Fruit fly (Drosophila melanogaster) whole organism, embryonic: ENCODE data around the gene CG8958.

Experiments used
- Aef1 ChIP-seq: fragments of 200-800 bp; sonication (Bioruptor generic); IDR thresholded peaks from 3 replicates; pipeline ENCODE4 v1.3.6; 2022; ENCODE audit warnings: missing biosample characterization, missing genetic modification characterization
- CG10321 ChIP-seq: fragments of 200-800 bp; sonication (Bioruptor generic); IDR thresholded peaks from 2 replicates; pipeline ENCODE4 v1.3.6; 2022; ENCODE audit warnings: missing biosample characterization, missing genetic modification characterization
- CG10654 ChIP-seq: fragments of 200-800 bp; sonication (Bioruptor generic); optimal IDR thresholded peaks from 2 replicates; lab custom pipeline; 2016; ENCODE audit warnings: missing biosample characterization, missing genetic modification characterization
- CG11247 ChIP-seq: fragments of 200-800 bp; sonication (Bioruptor generic); IDR thresholded peaks from 2 replicates; pipeline ENCODE4 v1.3.6; 2022; ENCODE audit warnings: missing biosample characterization, missing genetic modification characterization
- CG12659 ChIP-seq: fragments of 200-800 bp; sonication (Bioruptor generic); optimal IDR thresholded peaks from 3 replicates; lab custom pipeline; 2017; ENCODE audit warnings: mild to moderate bottlenecking, missing biosample characterization, missing genetic modification reagents, missing genetic modification characterization
- CG14441 ChIP-seq: fragments of 200-800 bp; sonication (Bioruptor generic); IDR thresholded peaks from 2 replicates; pipeline ENCODE4 v1.3.6; 2022; ENCODE audit warnings: missing biosample characterization, missing genetic modification characterization
- CG15269 ChIP-seq: fragments of 200-800 bp; sonication (Bioruptor generic); optimal IDR thresholded peaks from 2 replicates; lab custom pipeline; 2018; ENCODE audit warnings: missing biosample characterization, mild to moderate bottlenecking, missing genetic modification characterization, moderate library complexity
- CG1529 ChIP-seq: fragments of 200-800 bp; sonication (Bioruptor generic); optimal IDR thresholded peaks from 3 replicates; lab custom pipeline; 2018; ENCODE audit warnings: missing biosample characterization, missing genetic modification characterization
- CG17829 ChIP-seq: fragments of 200-800 bp; optimal IDR thresholded peaks from 2 replicates; lab custom pipeline; 2019; ENCODE audit warnings: missing biosample characterization, mild to moderate bottlenecking, missing genetic modification characterization, moderate library complexity
- CG1832 ChIP-seq: fragments of 200-800 bp; sonication (Bioruptor generic); optimal IDR thresholded peaks from 2 replicates; lab custom pipeline; 2017; ENCODE audit warnings: missing biosample characterization, mild to moderate bottlenecking, missing genetic modification characterization, inconsistent platforms
- CG18476 ChIP-seq: fragments of 200-800 bp; sonication (Bioruptor generic); optimal IDR thresholded peaks from 2 replicates; lab custom pipeline; 2016; ENCODE audit warnings: missing biosample characterization, mild to moderate bottlenecking, missing genetic modification characterization
- CG4820 ChIP-seq: fragments of 200-800 bp; sonication (Bioruptor generic); optimal IDR thresholded peaks from 3 replicates; lab custom pipeline; 2016; ENCODE audit warnings: missing biosample characterization, missing genetic modification characterization
- CG5245 ChIP-seq: fragments of 200-800 bp; sonication (Bioruptor generic); optimal IDR thresholded peaks from 3 replicates; lab custom pipeline; 2016; ENCODE audit warnings: missing biosample characterization, missing genetic modification characterization
- CG6854 ChIP-seq: fragments of 200-800 bp; sonication (Bioruptor generic); optimal IDR thresholded peaks from 3 replicates; lab custom pipeline; 2017; ENCODE audit warnings: missing biosample characterization, mild to moderate bottlenecking, missing genetic modification characterization
- CG7928 ChIP-seq: fragments of 200-800 bp; sonication (Bioruptor generic); optimal IDR thresholded peaks from 2 replicates; lab custom pipeline; 2017; ENCODE audit warnings: missing biosample characterization, mild to moderate bottlenecking, missing genetic modification characterization
- CG8765 ChIP-seq: fragments of 200-800 bp; sonication (Bioruptor generic); IDR thresholded peaks from 2 replicates; pipeline ENCODE4 v1.3.6; 2022; ENCODE audit warnings: missing biosample characterization, missing genetic modification characterization
- Dfd ChIP-seq, 2 experiments: fragments of >200 bp; optimal IDR thresholded peaks; 2 replicates each; lab custom pipeline; 2017; ENCODE audit warnings: missing biosample characterization in 2 of 2, missing genetic modification characterization in 2 of 2
- Dll ChIP-seq: fragments of 200-800 bp; sonication (Bioruptor generic); IDR thresholded peaks from 4 replicates; pipeline ENCODE4 v1.3.6; 2022; ENCODE audit warnings: missing biosample characterization, missing genetic modification characterization; ENCODE audit not compliant: partially characterized antibody
- Doc2 ChIP-seq: fragments of 200-800 bp; sonication (Bioruptor generic); IDR thresholded peaks from 2 replicates; pipeline ENCODE4 v1.3.6; 2022; ENCODE audit warnings: missing biosample characterization, missing genetic modification characterization
- Doc3 ChIP-seq: fragments of 200-800 bp; sonication (Bioruptor generic); IDR thresholded peaks from 3 replicates; pipeline ENCODE4 v1.3.6; 2022; ENCODE audit warnings: missing biosample characterization, missing genetic modification characterization; ENCODE audit not compliant: partially characterized antibody
- Ets97D ChIP-seq: fragments of 200-800 bp; sonication (Bioruptor generic); optimal IDR thresholded peaks from 3 replicates; lab custom pipeline; 2016; ENCODE audit warnings: missing biosample characterization, missing genetic modification characterization
- Fer1 ChIP-seq: fragments of 200-800 bp; sonication (Bioruptor generic); optimal IDR thresholded peaks from 2 replicates; lab custom pipeline; 2017; ENCODE audit warnings: missing biosample characterization, mild to moderate bottlenecking, missing genetic modification characterization
- HLHmδ ChIP-seq: fragments of 200-800 bp; sonication (Bioruptor generic); optimal IDR thresholded peaks from 2 replicates; lab custom pipeline; 2018; ENCODE audit warnings: missing biosample characterization, mild to moderate bottlenecking, missing genetic modification characterization, moderate library complexity
- Hr51 ChIP-seq, 2 experiments: fragments of 200-800 bp; sonication (Bioruptor generic); optimal IDR thresholded peaks; 2 replicates in 1 of 2; 3 replicates in 1 of 2; lab custom pipeline; 2016 to 2018; ENCODE audit warnings: missing biosample characterization in 2 of 2, missing genetic modification characterization in 2 of 2, mild to moderate bottlenecking in 1 of 2, moderate library complexity in 1 of 2
- Mrtf ChIP-seq: fragments of 200-800 bp; sonication (Bioruptor generic); IDR thresholded peaks from 3 replicates; pipeline ENCODE4 v1.3.6; 2022; ENCODE audit warnings: missing biosample characterization, missing genetic modification characterization
- Myb ChIP-seq: fragments of 200-800 bp; sonication (Bioruptor generic); optimal IDR thresholded peaks from 2 replicates; lab custom pipeline; 2016; ENCODE audit warnings: missing biosample characterization, missing genetic modification characterization
- Oli ChIP-seq: fragments of 200-800 bp; sonication (Bioruptor generic); optimal IDR thresholded peaks from 2 replicates; lab custom pipeline; 2018; ENCODE audit warnings: missing biosample characterization, mild to moderate bottlenecking, missing genetic modification characterization, moderate library complexity
- Pdp1 ChIP-seq, 2 experiments: fragments of 200-800 bp; sonication (Bioruptor generic); optimal IDR thresholded peaks; 3 replicates each; lab custom pipeline; 2016; ENCODE audit warnings: missing biosample characterization in 2 of 2, missing genetic modification characterization in 2 of 2, mild to moderate bottlenecking in 1 of 2, moderate library complexity in 1 of 2
- Sry-δ ChIP-seq: fragments of 200-800 bp; sonication (Bioruptor generic); optimal IDR thresholded peaks from 2 replicates; lab custom pipeline; 2016; ENCODE audit warnings: missing biosample characterization, missing genetic modification characterization
- Tbp ChIP-seq: fragments of >200 bp; optimal IDR thresholded peaks from 2 replicates; lab custom pipeline; 2018; ENCODE audit warnings: missing biosample characterization, missing genetic modification characterization
- al ChIP-seq: fragments of 200-800 bp; sonication (Bioruptor generic); IDR thresholded peaks from 2 replicates; pipeline ENCODE4 v1.3.6; 2022; ENCODE audit warnings: missing biosample characterization, missing genetic modification characterization
- az2 ChIP-seq: fragments of 200-800 bp; sonication (Bioruptor generic); optimal IDR thresholded peaks from 3 replicates; lab custom pipeline; 2016; ENCODE audit warnings: missing biosample characterization, missing genetic modification characterization
- chinmo ChIP-seq: fragments of 200-800 bp; sonication (Bioruptor generic); IDR thresholded peaks from 4 replicates; pipeline ENCODE4 v1.3.6; 2022; ENCODE audit warnings: missing biosample characterization, missing genetic modification characterization; ENCODE audit not compliant: partially characterized antibody
- ci ChIP-seq: fragments of 200-800 bp; sonication (Bioruptor generic); IDR thresholded peaks from 3 replicates; pipeline ENCODE4 v1.3.6; 2022; ENCODE audit warnings: missing biosample characterization, missing genetic modification characterization
- dimm ChIP-seq: fragments of 200-800 bp; sonication (Bioruptor generic); IDR thresholded peaks from 2 replicates; pipeline ENCODE4 v1.3.6; 2022; ENCODE audit warnings: missing biosample characterization, missing genetic modification characterization
- en ChIP-seq: fragments of 200-800 bp; sonication (Bioruptor generic); optimal IDR thresholded peaks from 2 replicates; lab custom pipeline; 2016; ENCODE audit warnings: missing biosample characterization, missing genetic modification characterization
- gcm2 ChIP-seq: fragments of 200-800 bp; sonication (Bioruptor generic); optimal IDR thresholded peaks from 2 replicates; lab custom pipeline; 2016; ENCODE audit warnings: missing biosample characterization, missing genetic modification characterization
- gfzf ChIP-seq: fragments of 200-800 bp; sonication (Bioruptor generic); optimal IDR thresholded peaks from 2 replicates; lab custom pipeline; 2016; ENCODE audit warnings: missing biosample characterization, mild to moderate bottlenecking, missing genetic modification characterization, moderate library complexity
- grau ChIP-seq: fragments of 200-800 bp; optimal IDR thresholded peaks from 3 replicates; lab custom pipeline; 2019; ENCODE audit warnings: missing biosample characterization, mild to moderate bottlenecking, missing genetic modification characterization, moderate library complexity
- kni ChIP-seq: fragments of 200-800 bp; sonication (Bioruptor generic); optimal IDR thresholded peaks from 3 replicates; lab custom pipeline; 2017; ENCODE audit warnings: mild to moderate bottlenecking, missing biosample characterization, missing genetic modification reagents, missing genetic modification characterization
- nmo ChIP-seq: fragments of 200-800 bp; sonication (Bioruptor generic); optimal IDR thresholded peaks from 2 replicates; lab custom pipeline; 2018; ENCODE audit warnings: missing biosample characterization, mild to moderate bottlenecking, missing genetic modification characterization, moderate library complexity
- org-1 ChIP-seq: fragments of 200-800 bp; sonication (Bioruptor generic); optimal IDR thresholded peaks from 2 replicates; lab custom pipeline; 2017; ENCODE audit warnings: missing biosample characterization, missing genetic modification characterization
- prd ChIP-seq, 3 experiments: fragments of >200 bp in 2 of 3; fragments of 200-800 bp in 1 of 3; sonication (Bioruptor generic) in 1 of 3; optimal IDR thresholded peaks in 2 of 3; IDR thresholded peaks in 1 of 3; 2 replicates in 2 of 3; 3 replicates in 1 of 3; pipeline versions ENCODE4 v1.3.6 to Lab custom; 2017 to 2022; ENCODE audit warnings: missing biosample characterization in 1 of 3, missing genetic modification characterization in 1 of 3
- pros ChIP-seq: fragments of 200-800 bp; sonication (Bioruptor generic); optimal IDR thresholded peaks from 3 replicates; lab custom pipeline; 2019; ENCODE audit warnings: missing biosample characterization, mild to moderate bottlenecking, missing genetic modification characterization, moderate library complexity
- sc ChIP-seq, 3 experiments: fragments of >200 bp in 2 of 3; fragments of 200-800 bp in 1 of 3; sonication (Bioruptor generic) in 1 of 3; optimal IDR thresholded peaks; 2 replicates in 2 of 3; 3 replicates in 1 of 3; lab custom pipeline; 2017; ENCODE audit warnings: mild to moderate bottlenecking in 1 of 3, missing biosample characterization in 1 of 3, missing genetic modification characterization in 1 of 3, missing genetic modification reagents in 1 of 3
- sens ChIP-seq: fragments of 200-800 bp; sonication (Bioruptor generic); peaks from one replicate; lab custom pipeline; 2016; ENCODE audit warnings: missing biosample characterization, missing genetic modification characterization
- seq ChIP-seq: fragments of 200-800 bp; sonication (Bioruptor generic); IDR thresholded peaks from 2 replicates; pipeline ENCODE4 v1.3.6; 2022; ENCODE audit warnings: missing biosample characterization, missing genetic modification characterization
- ssp ChIP-seq: fragments of 200-800 bp; sonication (Bioruptor generic); IDR thresholded peaks from 2 replicates; pipeline ENCODE4 v1.3.6; 2022; ENCODE audit warnings: missing biosample characterization, missing genetic modification characterization
- tgo ChIP-seq: fragments of 200-800 bp; sonication (Bioruptor generic); IDR thresholded peaks from 3 replicates; pipeline ENCODE4 v1.3.6; 2022; ENCODE audit warnings: missing biosample characterization, missing genetic modification characterization
- usp ChIP-seq: fragments of >200 bp; optimal IDR thresholded peaks from 2 replicates; lab custom pipeline; 2017; ENCODE audit warnings: missing biosample characterization, missing genetic modification characterization
- yki ChIP-seq: fragments of >200 bp; optimal IDR thresholded peaks from 3 replicates; lab custom pipeline; 2018

CG8958 gene

dm6 chrX:16103482-16103881 lies 20.4 kb downstream of the CG8958 start (continued):
- no peak for TF ChIP-seq Dfd (GFP tag; optimal IDR thresholded peaks at IDR 0.05; lab: Kevin White, UChicago)
- TF ChIP-seq gfzf (GFP tag; lab: Kevin White, UChicago), result no peak
- TF ChIP-seq al (GFP tag; lab: Robert Waterston, UW), result 0 out of 2 replicates have a peak, but pooled peaks have one; percentile 13
- TF ChIP-seq CG15269 (tag; lab: Kevin White, UChicago), result peak; percentile 23
- TF ChIP-seq CG10321 (GFP tag; lab: Robert Waterston, UW), result no peak
- peak; percentile 53 for TF ChIP-seq nmo
- TF ChIP-seq Dll, result no peak
- no peak for TF ChIP-seq pros (GFP tag; lab: Kevin White, UChicago)
- TF ChIP-seq org-1 (GFP tag; lab: Kevin White, UChicago), result peak; percentile 8
- peak; percentile 31 for TF ChIP-seq CG4820 (GFP tag; lab: Kevin White, UChicago)
- TF ChIP-seq Ets97D (GFP tag; lab: Kevin White, UChicago), result no peak
- TF ChIP-seq CG10654 (GFP tag; lab: Kevin White, UChicago), result peak; percentile 52
- TF ChIP-seq Fer1 (GFP tag; lab: Kevin White, UChicago), result no peak
- TF ChIP-seq Doc3 (GFP tag; lab: Robert Waterston, UW), result no peak
- no peak for TF ChIP-seq kni
- no peak for TF ChIP-seq usp (GFP tag; lab: Kevin White, UChicago)
- peak; percentile 24 to 46 for TF ChIP-seq Pdp1 (GFP tag; optimal IDR thresholded peaks at IDR 0.05; lab: Kevin White, UChicago)
- no peak for TF ChIP-seq Myb (GFP tag; lab: Kevin White, UChicago)
- TF ChIP-seq en (GFP tag; lab: Kevin White, UChicago), result no peak
- no peak for TF ChIP-seq Tbp
- no peak for TF ChIP-seq CG17829 (tag; lab: Kevin White, UChicago)
- TF ChIP-seq CG11247 (GFP tag; lab: Robert Waterston, UW), result peak; percentile 38; the same call in 1 of the 2 replicates
- TF ChIP-seq Hr51 (GFP tag; optimal IDR thresholded peaks at IDR 0.05; lab: Kevin White, UChicago), result peak in 1 of 2 experiments; percentile 54
- no peak for TF ChIP-seq CG7928 (GFP tag; lab: Kevin White, UChicago)
- TF ChIP-seq grau (tag; lab: Kevin White, UChicago), result no peak
- TF ChIP-seq Doc2 (GFP tag; lab: Robert Waterston, UW), result no peak
- TF ChIP-seq ci (GFP tag; lab: Robert Waterston, UW), result peak; percentile 73
- TF ChIP-seq Sry-δ, result no peak
- peak; percentile 54 for TF ChIP-seq az2 (GFP tag; lab: Kevin White, UChicago)
- no peak for TF ChIP-seq prd (optimal IDR thresholded peaks at IDR 0.05; lab: Kevin White, UChicago)
- peak; percentile 74 for TF ChIP-seq prd (GFP tag; IDR thresholded peaks at IDR 0.05; lab: Robert Waterston, UW)
- TF ChIP-seq gcm2, result peak; percentile 6
- no peak for TF ChIP-seq CG12659 (GFP tag; lab: Kevin White, UChicago)
- TF ChIP-seq tgo, result peak; percentile 68
- no peak for TF ChIP-seq sc (optimal IDR thresholded peaks at IDR 0.05; lab: Kevin White, UChicago)
- no peak for TF ChIP-seq sc (GFP tag; optimal IDR thresholded peaks at IDR 0.05; lab: Kevin White, UChicago)
- no peak for TF ChIP-seq chinmo (GFP tag; lab: Robert Waterston, UW)
- TF ChIP-seq sens, result peak; percentile 95
- TF ChIP-seq Oli (tag; lab: Kevin White, UChicago), result no peak
- no peak for TF ChIP-seq CG8765 (GFP tag; lab: Robert Waterston, UW)
- no peak for TF ChIP-seq dimm
- TF ChIP-seq ssp (GFP tag; lab: Robert Waterston, UW), result peak; percentile 34; the same call in 1 of the 2 replicates
- no peak for TF ChIP-seq CG6854 (GFP tag; lab: Kevin White, UChicago)
- TF ChIP-seq CG1529, result no peak
- TF ChIP-seq Mrtf, result no peak
- TF ChIP-seq CG5245 (GFP tag; lab: Kevin White, UChicago), result no peak
- TF ChIP-seq HLHmδ (GFP tag; lab: Kevin White, UChicago), result no peak
- no peak for TF ChIP-seq yki (lab: Kevin White, UChicago)
- TF ChIP-seq Aef1, result peak; percentile 22; the same call in 1 of the 3 replicates
- 0 out of 2 replicates have a peak, but pooled peaks have one; percentile 45 for TF ChIP-seq seq (GFP tag; lab: Robert Waterston, UW)
- peak; percentile 56 for TF ChIP-seq CG14441 (GFP tag; lab: Robert Waterston, UW)
- no peak for TF ChIP-seq CG18476 (GFP tag; lab: Kevin White, UChicago)
- TF ChIP-seq CG1832 (GFP tag; lab: Kevin White, UChicago), result no peak
